Fruit fly (Drosophila melanogaster) whole organism, embryonic: ENCODE measurements around the gene Vha68-1.

Experiments
- ATbp ChIP-seq: fragments of 200-800 bp; sonication (Bioruptor generic); optimal IDR thresholded peaks from 2 replicates; lab custom pipeline; 2017; ENCODE audit warnings: missing biosample characterization, mild to moderate bottlenecking, missing genetic modification characterization, missing genetic modification reagents
- Atf-2 ChIP-seq: fragments of 200-800 bp; sonication (Bioruptor generic); optimal IDR thresholded peaks from 2 replicates; lab custom pipeline; 2016; ENCODE audit warnings: missing biosample characterization, missing genetic modification characterization
- Bdp1 ChIP-seq: fragments of 200-800 bp; sonication (Bioruptor generic); optimal IDR thresholded peaks from 3 replicates; lab custom pipeline; 2016; ENCODE audit warnings: missing biosample characterization, missing genetic modification characterization
- CG10274 ChIP-seq: fragments of 200-800 bp; sonication (Bioruptor generic); optimal IDR thresholded peaks from 3 replicates; lab custom pipeline; 2017; ENCODE audit warnings: missing biosample characterization, mild to moderate bottlenecking, missing genetic modification characterization
- CG10462 ChIP-seq: fragments of 200-800 bp; sonication (Bioruptor generic); optimal IDR thresholded peaks from 2 replicates; lab custom pipeline; 2016; ENCODE audit warnings: missing biosample characterization, missing genetic modification characterization
- CG11085 ChIP-seq: fragments of 200-800 bp; sonication (Bioruptor generic); IDR thresholded peaks from 2 replicates; pipeline ENCODE4 v1.3.6; 2022; ENCODE audit warnings: missing biosample characterization, missing genetic modification characterization
- CG12104 ChIP-seq: fragments of 200-800 bp; sonication (Bioruptor generic); optimal IDR thresholded peaks from 3 replicates; lab custom pipeline; 2016; ENCODE audit warnings: missing biosample characterization, missing genetic modification characterization
- CG12236 ChIP-seq: fragments of 200-800 bp; sonication (Bioruptor generic); optimal IDR thresholded peaks from 2 replicates; lab custom pipeline; 2016; ENCODE audit warnings: missing biosample characterization, missing genetic modification characterization
- CG14667 ChIP-seq: fragments of 200-800 bp; sonication (Bioruptor generic); IDR thresholded peaks from 2 replicates; pipeline ENCODE4 v1.3.6; 2022; ENCODE audit warnings: missing biosample characterization, missing genetic modification characterization
- CG1647 ChIP-seq: fragments of 200-800 bp; sonication (Bioruptor generic); optimal IDR thresholded peaks from 3 replicates; lab custom pipeline; 2016; ENCODE audit warnings: missing biosample characterization, missing genetic modification characterization
- CG17186 ChIP-seq: fragments of 200-800 bp; sonication (Bioruptor generic); optimal IDR thresholded peaks from 3 replicates; lab custom pipeline; 2017; ENCODE audit warnings: missing biosample characterization, missing genetic modification reagents, missing genetic modification characterization
- CG17385 ChIP-seq: fragments of 200-800 bp; sonication (Bioruptor generic); optimal IDR thresholded peaks from 3 replicates; lab custom pipeline; 2018; ENCODE audit warnings: missing biosample characterization, mild to moderate bottlenecking, missing genetic modification characterization
- CG17568 ChIP-seq: fragments of 200-800 bp; sonication (Bioruptor generic); optimal IDR thresholded peaks from 2 replicates; lab custom pipeline; 2018; ENCODE audit warnings: missing biosample characterization, mild to moderate bottlenecking, missing genetic modification characterization, moderate library complexity
- CG30403 ChIP-seq: fragments of 200-800 bp; sonication (Bioruptor generic); optimal IDR thresholded peaks from 3 replicates; lab custom pipeline; 2016; ENCODE audit warnings: missing biosample characterization, missing genetic modification characterization
- CG4424 ChIP-seq: fragments of 200-800 bp; sonication (Bioruptor generic); optimal IDR thresholded peaks from 3 replicates; lab custom pipeline; 2016; ENCODE audit warnings: missing biosample characterization, missing genetic modification characterization
- CG6854 ChIP-seq: fragments of 200-800 bp; sonication (Bioruptor generic); optimal IDR thresholded peaks from 3 replicates; lab custom pipeline; 2017; ENCODE audit warnings: missing biosample characterization, mild to moderate bottlenecking, missing genetic modification characterization
- Dbx ChIP-seq: fragments of 200-800 bp; sonication (Bioruptor generic); IDR thresholded peaks from 3 replicates; pipeline ENCODE4 v1.3.6; 2022; ENCODE audit warnings: missing biosample characterization, missing genetic modification characterization
- Dip2 ChIP-seq: fragments of 200-800 bp; sonication (Bioruptor generic); IDR thresholded peaks from 2 replicates; pipeline ENCODE4 v1.3.6; 2022; ENCODE audit warnings: missing biosample characterization, missing genetic modification characterization
- Drgx ChIP-seq: fragments of 200-800 bp; sonication (Bioruptor generic); IDR thresholded peaks from 2 replicates; pipeline ENCODE4 v1.3.6; 2022; ENCODE audit warnings: missing biosample characterization, missing genetic modification characterization
- Elba2 ChIP-seq: fragments of 200-800 bp; sonication (Bioruptor generic); optimal IDR thresholded peaks from 3 replicates; lab custom pipeline; 2016; ENCODE audit warnings: missing biosample characterization, missing genetic modification characterization
- Ets97D ChIP-seq: fragments of 200-800 bp; sonication (Bioruptor generic); optimal IDR thresholded peaks from 3 replicates; lab custom pipeline; 2016; ENCODE audit warnings: missing biosample characterization, missing genetic modification characterization
- Fer3 ChIP-seq: fragments of 200-800 bp; sonication (Bioruptor generic); optimal IDR thresholded peaks from 2 replicates; lab custom pipeline; 2018; ENCODE audit warnings: missing biosample characterization, mild to moderate bottlenecking, missing genetic modification characterization, moderate library complexity
- HLHmδ ChIP-seq: fragments of 200-800 bp; sonication (Bioruptor generic); optimal IDR thresholded peaks from 2 replicates; lab custom pipeline; 2018; ENCODE audit warnings: missing biosample characterization, mild to moderate bottlenecking, missing genetic modification characterization, moderate library complexity
- Hand ChIP-seq: fragments of 200-800 bp; sonication (Bioruptor generic); optimal IDR thresholded peaks from 2 replicates; lab custom pipeline; 2017; ENCODE audit warnings: mild to moderate bottlenecking, missing biosample characterization, missing genetic modification reagents, missing genetic modification characterization
- Hmr ChIP-seq: fragments of 200-800 bp; sonication (Bioruptor generic); optimal IDR thresholded peaks from 3 replicates; lab custom pipeline; 2017; ENCODE audit warnings: mild to moderate bottlenecking, missing biosample characterization, missing genetic modification reagents, missing genetic modification characterization
- Hr39 ChIP-seq: fragments of >200 bp; optimal IDR thresholded peaks from 2 replicates; lab custom pipeline; 2017
- Hr78 ChIP-seq, 2 experiments: fragments of 200-800 bp in 1 of 2; fragments of >200 bp in 1 of 2; sonication (Bioruptor generic) in 1 of 2; optimal IDR thresholded peaks; 2 replicates each; lab custom pipeline; 2017 to 2019; ENCODE audit warnings: missing biosample characterization in 2 of 2, missing genetic modification characterization in 2 of 2, mild to moderate bottlenecking in 1 of 2, moderate library complexity in 1 of 2
- Max ChIP-seq: fragments of 200-800 bp; sonication (Bioruptor generic); optimal IDR thresholded peaks from 2 replicates; lab custom pipeline; 2016; ENCODE audit warnings: missing biosample characterization, mild to moderate bottlenecking, missing genetic modification characterization
- Meics ChIP-seq: fragments of 200-800 bp; sonication (Bioruptor generic); optimal IDR thresholded peaks from 2 replicates; lab custom pipeline; 2017; ENCODE audit warnings: missing biosample characterization, mild to moderate bottlenecking, missing genetic modification characterization
- Rfx ChIP-seq: fragments of 200-800 bp; sonication (Bioruptor generic); IDR thresholded peaks from 2 replicates; pipeline ENCODE4 v1.3.6; 2022; ENCODE audit warnings: missing biosample characterization, missing genetic modification characterization
- Sry-β ChIP-seq: fragments of 200-800 bp; sonication (Bioruptor generic); optimal IDR thresholded peaks from 2 replicates; lab custom pipeline; 2018; ENCODE audit warnings: missing biosample characterization, mild to moderate bottlenecking, missing genetic modification characterization, moderate library complexity
- YL-1 ChIP-seq: fragments of 200-800 bp; sonication (Bioruptor generic); optimal IDR thresholded peaks from 3 replicates; lab custom pipeline; 2017; ENCODE audit warnings: missing biosample characterization, mild to moderate bottlenecking, missing genetic modification characterization
- ab ChIP-seq: fragments of 200-800 bp; sonication (Bioruptor generic); optimal IDR thresholded peaks from 2 replicates; lab custom pipeline; 2016; ENCODE audit warnings: missing biosample characterization, missing genetic modification characterization
- ase ChIP-seq: fragments of 200-800 bp; sonication (Bioruptor generic); IDR thresholded peaks from 3 replicates; pipeline ENCODE4 v1.3.6; 2022; ENCODE audit warnings: missing biosample characterization, missing genetic modification characterization
- ash1 ChIP-seq: fragments of 200-800 bp; sonication (Bioruptor generic); optimal IDR thresholded peaks from 2 replicates; lab custom pipeline; 2018; ENCODE audit warnings: missing biosample characterization, mild to moderate bottlenecking, missing genetic modification characterization
- cg ChIP-seq: fragments of 200-800 bp; sonication (Bioruptor generic); optimal IDR thresholded peaks from 3 replicates; lab custom pipeline; 2019; ENCODE audit warnings: missing biosample characterization, mild to moderate bottlenecking, missing genetic modification characterization, moderate library complexity
- emc ChIP-seq: fragments of 200-800 bp; sonication (Bioruptor generic); optimal IDR thresholded peaks from 2 replicates; lab custom pipeline; 2016; ENCODE audit warnings: missing biosample characterization, missing genetic modification characterization
- gsb ChIP-seq: fragments of 200-800 bp; sonication (Bioruptor generic); IDR thresholded peaks from 2 replicates; pipeline ENCODE4 v1.3.6; 2022; ENCODE audit warnings: missing biosample characterization, missing genetic modification characterization
- h ChIP-seq: fragments of >200 bp; optimal IDR thresholded peaks from 2 replicates; lab custom pipeline; 2017
- knrl ChIP-seq: fragments of 200-800 bp; sonication (Bioruptor generic); IDR thresholded peaks from 3 replicates; pipeline ENCODE4 v1.3.6; 2022; ENCODE audit warnings: missing biosample characterization, missing genetic modification characterization; ENCODE audit not compliant: partially characterized antibody
- lab ChIP-seq: fragments of 200-800 bp; sonication (Bioruptor generic); optimal IDR thresholded peaks from 3 replicates; lab custom pipeline; 2017; ENCODE audit warnings: missing biosample characterization, missing genetic modification characterization, mild to moderate bottlenecking, moderate library complexity, missing genetic modification reagents
- lmd ChIP-seq: fragments of 200-800 bp; sonication (Bioruptor generic); IDR thresholded peaks from 2 replicates; pipeline ENCODE4 v1.3.6; 2022; ENCODE audit warnings: missing biosample characterization, missing genetic modification characterization
- mam ChIP-seq: fragments of 200-800 bp; sonication (Bioruptor generic); optimal IDR thresholded peaks from 3 replicates; lab custom pipeline; 2016; ENCODE audit warnings: missing biosample characterization, missing genetic modification characterization
- p53 ChIP-seq: fragments of 200-800 bp; sonication (Bioruptor generic); optimal IDR thresholded peaks from 2 replicates; lab custom pipeline; 2016; ENCODE audit warnings: missing biosample characterization, missing genetic modification characterization
- pan ChIP-seq, 4 experiments: fragments of >200 bp in 3 of 4; fragments of 200-800 bp in 1 of 4; sonication (Bioruptor generic) in 1 of 4; optimal IDR thresholded peaks in 3 of 4; IDR thresholded peaks in 1 of 4; 2 replicates each; pipeline versions ENCODE4 v1.3.6 to Lab custom; 2017 to 2022; ENCODE audit warnings: missing biosample characterization in 2 of 4, missing genetic modification characterization in 2 of 4, mixed read lengths in 1 of 4
- pnt ChIP-seq: fragments of 200-800 bp; sonication (Bioruptor generic); optimal IDR thresholded peaks from 3 replicates; lab custom pipeline; 2016; ENCODE audit warnings: missing biosample characterization, missing genetic modification characterization
- stc ChIP-seq: fragments of 200-800 bp; sonication (Bioruptor generic); IDR thresholded peaks from 2 replicates; pipeline ENCODE4 v1.3.6; 2022; ENCODE audit warnings: missing biosample characterization, missing genetic modification characterization
- tna ChIP-seq: fragments of 200-800 bp; sonication (Bioruptor generic); IDR thresholded peaks from 2 replicates; pipeline ENCODE4 v1.3.6; 2022; ENCODE audit warnings: missing biosample characterization, missing genetic modification characterization; ENCODE audit not compliant: partially characterized antibody
- twi ChIP-seq: fragments of 200-800 bp; optimal IDR thresholded peaks from 2 replicates; lab custom pipeline; 2019; ENCODE audit warnings: missing biosample characterization, mild to moderate bottlenecking, missing genetic modification characterization, moderate library complexity

Gene Vha68-1

dm6 chr2L:13004059-13004870 is at the start of gene Vha68-1, which contains the start of gene mTor (continued):
- peak; percentile 55 for TF ChIP-seq ab (GFP tag; lab: Kevin White, UChicago)
- TF ChIP-seq ATbp (GFP tag; lab: Kevin White, UChicago) = no peak
- peak; percentile 82 for TF ChIP-seq Meics (GFP tag; lab: Kevin White, UChicago)
- TF ChIP-seq CG4424 (GFP tag; lab: Kevin White, UChicago) = peak; percentile 85
- TF ChIP-seq p53 (GFP tag; lab: Kevin White, UChicago) = peak; percentile 36
- TF ChIP-seq CG11085 (GFP tag; lab: Robert Waterston, UW) = peak; percentile 56; the same call in 1 of the 2 replicates
- TF ChIP-seq h (lab: Kevin White, UChicago) = no peak
- peak; percentile 25 for TF ChIP-seq CG17186
- no peak for TF ChIP-seq stc
- TF ChIP-seq lab (GFP tag; lab: Kevin White, UChicago) = no peak
- TF ChIP-seq tna = peak; percentile 61; the same call in 1 of the 2 replicates
- TF ChIP-seq Elba2 (GFP tag; lab: Kevin White, UChicago) = peak; percentile 24
- peak; percentile 26 for TF ChIP-seq emc
- TF ChIP-seq CG17385 (GFP tag; lab: Kevin White, UChicago) = no peak
- TF ChIP-seq knrl (GFP tag; lab: Robert Waterston, UW) = peak; percentile 91
- peak; percentile 50 for TF ChIP-seq CG12104
- TF ChIP-seq Ets97D (GFP tag; lab: Kevin White, UChicago) = peak; percentile 74
- no peak for TF ChIP-seq Hr39 (lab: Kevin White, UChicago)
- TF ChIP-seq Dbx (GFP tag; lab: Robert Waterston, UW) = peak; percentile 71
- peak; percentile 74 for TF ChIP-seq ase (GFP tag; lab: Robert Waterston, UW)
- TF ChIP-seq Max = peak; percentile 64
- TF ChIP-seq ash1 (GFP tag; lab: Kevin White, UChicago) = no peak
- peak; percentile 90 for TF ChIP-seq mam (GFP tag; lab: Kevin White, UChicago)
- TF ChIP-seq Atf-2 (GFP tag; lab: Kevin White, UChicago) = peak; percentile 55
- peak; percentile 51 for TF ChIP-seq Bdp1 (GFP tag; lab: Kevin White, UChicago)
- peak; percentile 73 for TF ChIP-seq Drgx (GFP tag; lab: Robert Waterston, UW)
- TF ChIP-seq pan (optimal IDR thresholded peaks at IDR 0.05; lab: Kevin White, UChicago) = no peak
- peak in 1 of 2 experiments; percentile 80 for TF ChIP-seq pan (GFP tag; optimal IDR thresholded peaks at IDR 0.05 in 1 of 2, IDR thresholded peaks at IDR 0.05 in 1 of 2)
- TF ChIP-seq CG10274 = no peak
- no peak for TF ChIP-seq twi (tag; lab: Kevin White, UChicago)
- peak; percentile 86 for TF ChIP-seq CG30403
- no peak for TF ChIP-seq HLHmδ (GFP tag; lab: Kevin White, UChicago)
- peak; percentile 36 for TF ChIP-seq CG10462
- no peak for TF ChIP-seq Hr78 (GFP tag; optimal IDR thresholded peaks at IDR 0.05; lab: Kevin White, UChicago)
- peak; percentile 50 for TF ChIP-seq CG1647
- TF ChIP-seq YL-1 (GFP tag; lab: Kevin White, UChicago) = no peak
- TF ChIP-seq cg (GFP tag; lab: Kevin White, UChicago) = no peak
- TF ChIP-seq CG14667 (GFP tag; lab: Robert Waterston, UW) = peak; percentile 52
- TF ChIP-seq CG12236 (GFP tag; lab: Kevin White, UChicago) = no peak
- TF ChIP-seq CG17568 (GFP tag; lab: Kevin White, UChicago) = no peak
- TF ChIP-seq Sry-β (GFP tag; lab: Kevin White, UChicago) = peak; percentile 46
- no peak for TF ChIP-seq gsb (GFP tag; lab: Robert Waterston, UW)
- peak; percentile 89 for TF ChIP-seq Rfx (GFP tag; lab: Robert Waterston, UW)
- no peak for TF ChIP-seq Dip2 (GFP tag; lab: Robert Waterston, UW)
- no peak for TF ChIP-seq Hand (GFP tag; lab: Kevin White, UChicago)
- peak; percentile 81 for TF ChIP-seq Fer3
- TF ChIP-seq pnt = peak; percentile 75
- TF ChIP-seq CG6854 (GFP tag; lab: Kevin White, UChicago) = no peak
- peak; percentile 86 for TF ChIP-seq lmd (GFP tag; lab: Robert Waterston, UW)
- TF ChIP-seq Hmr (GFP tag; lab: Kevin White, UChicago) = no peak
